Fruit fly (Drosophila melanogaster) whole organism, prepupa: Measurements from ENCODE around the gene up.

Experiments
- CG6163 ChIP-seq: fragments of 200-800 bp; sonication (Bioruptor generic); IDR thresholded peaks from 3 replicates; pipeline ENCODE4 v1.3.6; 2022; ENCODE audit warnings: missing biosample characterization, missing genetic modification characterization
- Hr38 ChIP-seq: sonication (Bioruptor generic); optimal IDR thresholded peaks from 2 replicates; lab custom pipeline; 2016; ENCODE audit warnings: missing biosample characterization, missing genetic modification characterization
- achi ChIP-seq: fragments of 200-800 bp; sonication (Bioruptor generic); optimal IDR thresholded peaks from 3 replicates; lab custom pipeline; 2016; ENCODE audit warnings: missing biosample characterization, missing genetic modification characterization
- fd59A ChIP-seq: fragments of 200-800 bp; sonication (Bioruptor generic); optimal IDR thresholded peaks from 2 replicates; lab custom pipeline; 2017; ENCODE audit warnings: missing biosample characterization, mild to moderate bottlenecking, missing genetic modification characterization, missing genetic modification reagents

- no peak for TF ChIP-seq Hr38 (GFP tag; lab: Kevin White, UChicago)
- no peak for TF ChIP-seq fd59A (GFP tag; lab: Kevin White, UChicago)
- no peak for TF ChIP-seq achi
- no peak for TF ChIP-seq CG6163 (GFP tag; lab: Robert Waterston, UW)
These were observed 47.4 kb upstream of the up start for dm6 chrX:13649801-13650200.
